Worm (Caenorhabditis elegans): ENCODE measurements around the gene F42A9.11.

DNA sequence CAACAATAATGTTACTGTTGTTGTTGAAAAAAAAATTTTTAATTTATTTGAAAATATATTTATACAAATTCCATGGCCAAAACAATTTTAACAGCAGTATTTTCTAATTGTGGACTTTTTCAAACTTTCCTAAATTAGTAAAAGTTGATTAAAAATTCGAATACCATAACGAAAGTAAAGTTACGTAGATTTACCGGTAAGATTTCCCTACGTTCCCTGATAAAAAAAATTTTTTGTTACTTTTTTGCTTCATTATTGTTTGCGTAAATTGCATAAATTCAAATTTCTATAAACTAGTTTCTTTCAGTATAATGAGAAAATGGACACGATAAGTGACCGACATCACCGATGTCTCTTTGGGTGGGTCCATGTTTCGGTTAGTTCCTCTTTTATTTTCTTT is 18.5 kb upstream of the F42A9.11 start, which contains the start of gene F42A9.6:
- TF ChIP-seq ama-1 (optimal IDR thresholded peaks at IDR 0.05), result no peak
- no peak for TF ChIP-seq pag-3 (tag; optimal IDR thresholded peaks at IDR 0.05; ENCODE audit: borderline replicate concordance, insufficient read depth)
- no peak for TF ChIP-seq lin-15B (tag; optimal IDR thresholded peaks at IDR 0.05)
- TF ChIP-seq unc-130 (tag; optimal IDR thresholded peaks at IDR 0.05), result no peak
- no peak for TF ChIP-seq nhr-77 (tag; optimal IDR thresholded peaks at IDR 0.05)
- no peak for TF ChIP-seq mep-1 (tag; optimal IDR thresholded peaks at IDR 0.05)
